Fruit fly (Drosophila melanogaster) whole organism, wandering third instar larva: ENCODE data around the gene CG45263.
A peak's percentile ranks its signal among the peaks of the same experiment; 100 is the strongest.

ENCODE experiments used
- Abd-B ChIP-seq: fragments of >200 bp; optimal IDR thresholded peaks from 2 replicates; lab custom pipeline; 2017; ENCODE audit warnings: missing biosample characterization, missing genetic modification characterization
- CG32264 ChIP-seq: fragments of 200-800 bp; sonication (Bioruptor generic); optimal IDR thresholded peaks from 2 replicates; lab custom pipeline; 2016; ENCODE audit warnings: missing biosample characterization, missing genetic modification characterization
- CG9705 ChIP-seq: fragments of 200-800 bp; sonication (Bioruptor generic); optimal IDR thresholded peaks from 2 replicates; lab custom pipeline; 2018; ENCODE audit warnings: missing biosample characterization, mild to moderate bottlenecking, missing genetic modification characterization
- CrebA ChIP-seq: fragments of 200-800 bp; sonication (Bioruptor generic); optimal IDR thresholded peaks from 2 replicates; lab custom pipeline; 2016; ENCODE audit warnings: missing biosample characterization, mild to moderate bottlenecking, missing genetic modification characterization, borderline replicate concordance
- Dfd ChIP-seq: fragments of >200 bp; optimal IDR thresholded peaks from 2 replicates; lab custom pipeline; 2017; ENCODE audit warnings: missing biosample characterization, missing genetic modification characterization
- Dif ChIP-seq: fragments of 200-275, 200-300 bp; sonication (Bioruptor generic); optimal IDR thresholded peaks from 2 replicates; lab custom pipeline; 2018; ENCODE audit warnings: missing biosample characterization, missing genetic modification characterization; ENCODE audit not compliant: partially characterized antibody
- GATAd ChIP-seq: sonication (Bioruptor generic); optimal IDR thresholded peaks from 2 replicates; lab custom pipeline; 2016; ENCODE audit warnings: missing biosample characterization, missing genetic modification characterization
- HLH106 ChIP-seq: fragments of 200-800 bp; optimal IDR thresholded peaks from 3 replicates; lab custom pipeline; 2019; ENCODE audit warnings: missing biosample characterization, mild to moderate bottlenecking, missing genetic modification characterization, moderate library complexity
- Hnf4 ChIP-seq: fragments of 200-800 bp; sonication (Bioruptor generic); optimal IDR thresholded peaks from 2 replicates; lab custom pipeline; 2016; ENCODE audit warnings: missing biosample characterization, mild to moderate bottlenecking, missing genetic modification characterization
- Hr78 ChIP-seq: fragments of >200 bp; optimal IDR thresholded peaks from 2 replicates; lab custom pipeline; 2017; ENCODE audit warnings: missing biosample characterization, missing genetic modification characterization
- Hr83 ChIP-seq: fragments of 200-300 bp; sonication (Bioruptor generic); optimal IDR thresholded peaks from 2 replicates; lab custom pipeline; 2016; ENCODE audit warnings: missing biosample characterization, mild to moderate bottlenecking, missing genetic modification characterization, moderate library complexity; ENCODE audit not compliant: poor library complexity, severe bottlenecking
- Jra ChIP-seq: sonication (Bioruptor generic); optimal IDR thresholded peaks from 2 replicates; lab custom pipeline; 2016; ENCODE audit warnings: missing biosample characterization, missing genetic modification characterization
- Mio ChIP-seq: sonication (Bioruptor generic); optimal IDR thresholded peaks from 2 replicates; lab custom pipeline; 2016; ENCODE audit warnings: missing biosample characterization, missing genetic modification characterization
- Myc ChIP-seq: fragments of >200 bp; optimal IDR thresholded peaks from 2 replicates; lab custom pipeline; 2017
- N ChIP-seq: fragments of >200 bp; optimal IDR thresholded peaks from 2 replicates; lab custom pipeline; 2018; ENCODE audit warnings: missing biosample characterization, missing external identifiers, missing genetic modification characterization
- OdsH ChIP-seq: fragments of 200-800 bp; sonication (Bioruptor generic); optimal IDR thresholded peaks from 2 replicates; lab custom pipeline; 2016; ENCODE audit warnings: missing biosample characterization, mild to moderate bottlenecking, missing genetic modification characterization
- Rel ChIP-seq, 2 experiments: fragments of 200-800 bp; sonication (Bioruptor generic) in 1 of 2; optimal IDR thresholded peaks; 2 replicates in 1 of 2; 3 replicates in 1 of 2; lab custom pipeline; 2016 to 2019; ENCODE audit warnings: mild to moderate bottlenecking in 2 of 2, missing biosample characterization in 2 of 2, missing genetic modification characterization in 2 of 2, moderate library complexity in 1 of 2
- Sp1 ChIP-seq: fragments of 200-800 bp; sonication (Bioruptor generic); optimal IDR thresholded peaks from 3 replicates; lab custom pipeline; 2019; ENCODE audit warnings: missing biosample characterization, mild to moderate bottlenecking, missing genetic modification characterization, moderate library complexity
- Vsx2 ChIP-seq: fragments of 200-300, 225-300 bp; sonication (Bioruptor generic); optimal IDR thresholded peaks from 2 replicates; lab custom pipeline; 2018; ENCODE audit warnings: missing biosample characterization, missing genetic modification characterization; ENCODE audit not compliant: partially characterized antibody
- br ChIP-seq: fragments of 200-800 bp; sonication (Bioruptor generic); optimal IDR thresholded peaks from 2 replicates; lab custom pipeline; 2016; ENCODE audit warnings: missing biosample characterization, missing genetic modification characterization
- brk ChIP-seq: fragments of 200-800 bp; sonication (Bioruptor generic); optimal IDR thresholded peaks from 2 replicates; lab custom pipeline; 2016; ENCODE audit warnings: missing biosample characterization, mild to moderate bottlenecking, missing genetic modification characterization
- dl ChIP-seq, 2 experiments: fragments of 175-275, 200-275 bp in 1 of 2; fragments of 200-275 bp in 1 of 2; sonication (Bioruptor generic); optimal IDR thresholded peaks; lab custom pipeline; 2018; ENCODE audit warnings: mild to moderate bottlenecking in 2 of 2, missing biosample characterization in 2 of 2, missing genetic modification characterization in 2 of 2, moderate library complexity in 2 of 2; ENCODE audit not compliant: partially characterized antibody in 2 of 2, insufficient read depth in 1 of 2
- dmrt93B ChIP-seq: fragments of 200-800 bp; sonication (Bioruptor generic); optimal IDR thresholded peaks from 2 replicates; lab custom pipeline; 2018; ENCODE audit warnings: missing biosample characterization, mild to moderate bottlenecking, missing genetic modification characterization
- dsf ChIP-seq: sonication (Bioruptor generic); optimal IDR thresholded peaks from 2 replicates; lab custom pipeline; 2016; ENCODE audit warnings: missing biosample characterization, missing genetic modification characterization, borderline replicate concordance
- ey ChIP-seq: fragments of 200-800 bp; sonication (Bioruptor generic); optimal IDR thresholded peaks from 2 replicates; lab custom pipeline; 2016; ENCODE audit warnings: missing biosample characterization, missing genetic modification characterization
- foxo ChIP-seq, 2 experiments: fragments of 200-800 bp; sonication (Bioruptor generic); optimal IDR thresholded peaks; 2 replicates in 1 of 2; 3 replicates in 1 of 2; lab custom pipeline; 2016 to 2017; ENCODE audit warnings: missing biosample characterization in 2 of 2, missing genetic modification characterization in 2 of 2
- fru ChIP-seq: fragments of 200-800 bp; sonication (Bioruptor generic); optimal IDR thresholded peaks from 3 replicates; lab custom pipeline; 2016; ENCODE audit warnings: missing biosample characterization, mild to moderate bottlenecking, missing genetic modification characterization
- h ChIP-seq: fragments of 200-800 bp; sonication (Bioruptor generic); optimal IDR thresholded peaks from 3 replicates; lab custom pipeline; 2016; ENCODE audit warnings: missing biosample characterization, mild to moderate bottlenecking, missing genetic modification characterization
- jim ChIP-seq: fragments of 175-275, 200-325 bp; sonication (Bioruptor generic); optimal IDR thresholded peaks from 2 replicates; lab custom pipeline; 2016; ENCODE audit warnings: missing biosample characterization, mild to moderate bottlenecking, missing genetic modification characterization
- lola ChIP-seq: fragments of >200 bp; optimal IDR thresholded peaks from 2 replicates; lab custom pipeline; 2017; ENCODE audit warnings: missing biosample characterization, missing genetic modification characterization
- pan ChIP-seq: fragments of >200 bp; optimal IDR thresholded peaks from 2 replicates; lab custom pipeline; 2017
- psq ChIP-seq: fragments of 200-800 bp; sonication (Bioruptor generic); optimal IDR thresholded peaks from 3 replicates; lab custom pipeline; 2017; ENCODE audit warnings: missing biosample characterization, mild to moderate bottlenecking, missing genetic modification characterization, moderate library complexity
- rgr ChIP-seq: fragments of 200-800 bp; sonication (Bioruptor generic); optimal IDR thresholded peaks from 3 replicates; lab custom pipeline; 2016; ENCODE audit warnings: missing biosample characterization, mild to moderate bottlenecking, missing genetic modification characterization
- sage ChIP-seq: fragments of 200-800 bp; sonication (Bioruptor generic); optimal IDR thresholded peaks from 2 replicates; lab custom pipeline; 2016; ENCODE audit warnings: missing biosample characterization, mild to moderate bottlenecking, missing genetic modification characterization
- sv ChIP-seq: fragments of 200-800 bp; sonication (Bioruptor generic); optimal IDR thresholded peaks from 3 replicates; lab custom pipeline; 2016; ENCODE audit warnings: missing biosample characterization, missing genetic modification characterization
- tai ChIP-seq: sonication (Bioruptor generic); optimal IDR thresholded peaks from 2 replicates; lab custom pipeline; 2016; ENCODE audit warnings: missing biosample characterization, missing genetic modification characterization
- usp ChIP-seq: fragments of >200 bp; optimal IDR thresholded peaks from 2 replicates; lab custom pipeline; 2017; ENCODE audit warnings: missing biosample characterization, missing genetic modification characterization
- woc ChIP-seq: sonication (Bioruptor generic); optimal IDR thresholded peaks from 2 replicates; lab custom pipeline; 2016; ENCODE audit warnings: missing biosample characterization, mild to moderate bottlenecking, missing genetic modification characterization

Gene CG45263

dm6 chr3R:8356626-8357290, 120.7 kb downstream of the CG45263 start, which contains the start of gene stck:
Gene stck, plus strand, starts transcription at chr3R:8356978.
- TF ChIP-seq sv (GFP tag; lab: Kevin White, UChicago) (no peak), pan (lab: Kevin White, UChicago) (no peak), fru (GFP tag; lab: Kevin White, UChicago) (no peak), Rel (GFP tag; optimal IDR thresholded peaks at IDR 0.05; lab: Kevin White, UChicago) (no peak), Rel (tag; optimal IDR thresholded peaks at IDR 0.05; lab: Kevin White, UChicago) (peak; percentile 78), Abd-B (GFP tag; lab: Kevin White, UChicago) (no peak), br (no peak), foxo (GFP tag; optimal IDR thresholded peaks at IDR 0.05; lab: Kevin White, UChicago) (no peak), usp (GFP tag; lab: Kevin White, UChicago) (no peak), sage (GFP tag; lab: Kevin White, UChicago) (no peak), Vsx2 (GFP tag; lab: Kevin White, UChicago) (no peak), ey (no peak), CG32264 (no peak), psq (GFP tag; lab: Kevin White, UChicago) (no peak), dmrt93B (GFP tag; lab: Kevin White, UChicago) (no peak), dl (GFP tag; optimal IDR thresholded peaks at IDR 0.05; lab: Kevin White, UChicago; ENCODE audit: insufficient read depth in 1 of 2, partially characterized antibody in 2 of 2) (peak in 1 of 2 experiments; percentile 15), CG9705 (GFP tag; lab: Kevin White, UChicago) (no peak), Dfd (GFP tag; lab: Kevin White, UChicago) (no peak), CrebA (GFP tag; lab: Kevin White, UChicago) (no peak), Dif (GFP tag; lab: Kevin White, UChicago) (no peak), Hnf4 (GFP tag; lab: Kevin White, UChicago) (no peak), woc (GFP tag; lab: Kevin White, UChicago) (peak; percentile 8), HLH106 (tag; lab: Kevin White, UChicago) (no peak), dsf (GFP tag; lab: Kevin White, UChicago) (no peak), GATAd (no peak), Hr78 (no peak), h (GFP tag; lab: Kevin White, UChicago) (peak; percentile 47), Sp1 (no peak), Myc (lab: Kevin White, UChicago) (peak; percentile 95), Mio (no peak), lola (GFP tag; lab: Kevin White, UChicago) (no peak), OdsH (GFP tag; lab: Kevin White, UChicago) (no peak), Hr83 (GFP tag; lab: Kevin White, UChicago) (no peak)

dm6 chr3R:8355579-8355978, 121.8 kb downstream of the CG45263 start:
- no peak for TF ChIP-seq dmrt93B (GFP tag; lab: Kevin White, UChicago)
- TF ChIP-seq Sp1, result no peak
- peak; percentile 72 for TF ChIP-seq h (GFP tag; lab: Kevin White, UChicago)
- no peak for TF ChIP-seq Dfd (GFP tag; lab: Kevin White, UChicago)
- TF ChIP-seq jim, result no peak
- TF ChIP-seq woc (GFP tag; lab: Kevin White, UChicago), result peak; percentile 12
- TF ChIP-seq CG9705 (GFP tag; lab: Kevin White, UChicago), result no peak
- TF ChIP-seq ey, result peak; percentile 50
- TF ChIP-seq CG32264, result peak; percentile 44
- TF ChIP-seq Rel (GFP tag; optimal IDR thresholded peaks at IDR 0.05; lab: Kevin White, UChicago), result no peak
- no peak for TF ChIP-seq Rel (tag; optimal IDR thresholded peaks at IDR 0.05; lab: Kevin White, UChicago)
- peak; percentile 4 for TF ChIP-seq sage (GFP tag; lab: Kevin White, UChicago)
- no peak for TF ChIP-seq CrebA (GFP tag; lab: Kevin White, UChicago)
- peak in 1 of 2 experiments; percentile 54 for TF ChIP-seq foxo (GFP tag; optimal IDR thresholded peaks at IDR 0.05; lab: Kevin White, UChicago)
- TF ChIP-seq psq (GFP tag; lab: Kevin White, UChicago), result peak; percentile 9
- peak; percentile 11 for TF ChIP-seq Hnf4 (GFP tag; lab: Kevin White, UChicago)
- no peak for TF ChIP-seq dl (GFP tag; optimal IDR thresholded peaks at IDR 0.05; lab: Kevin White, UChicago; ENCODE audit: insufficient read depth in 1 of 2, partially characterized antibody in 2 of 2)
- TF ChIP-seq tai (GFP tag; lab: Kevin White, UChicago), result no peak
- TF ChIP-seq brk (GFP tag; lab: Kevin White, UChicago), result peak; percentile 26
- no peak for TF ChIP-seq Hr78
- no peak for TF ChIP-seq Hr83 (GFP tag; lab: Kevin White, UChicago)
- peak; percentile 25 for TF ChIP-seq HLH106 (tag; lab: Kevin White, UChicago)
- peak; percentile 38 for TF ChIP-seq OdsH (GFP tag; lab: Kevin White, UChicago)
- no peak for TF ChIP-seq lola (GFP tag; lab: Kevin White, UChicago)
- TF ChIP-seq br, result peak; percentile 57
- TF ChIP-seq pan (lab: Kevin White, UChicago), result no peak
- no peak for TF ChIP-seq dsf (GFP tag; lab: Kevin White, UChicago)
- TF ChIP-seq Dif (GFP tag; lab: Kevin White, UChicago), result no peak
- TF ChIP-seq usp (GFP tag; lab: Kevin White, UChicago), result no peak
- no peak for TF ChIP-seq Jra
- TF ChIP-seq rgr (GFP tag; lab: Kevin White, UChicago), result peak; percentile 61
- TF ChIP-seq N (GFP tag; lab: Kevin White, UChicago), result no peak
- no peak for TF ChIP-seq Mio
- no peak for TF ChIP-seq Myc (lab: Kevin White, UChicago)
- TF ChIP-seq Abd-B (GFP tag; lab: Kevin White, UChicago), result no peak
- peak; percentile 67 for TF ChIP-seq fru (GFP tag; lab: Kevin White, UChicago)
- TF ChIP-seq Vsx2 (GFP tag; lab: Kevin White, UChicago), result no peak
- TF ChIP-seq GATAd, result no peak
- TF ChIP-seq sv (GFP tag; lab: Kevin White, UChicago), result peak; percentile 95
